Worm (Caenorhabditis elegans): ENCODE measurements around the gene sucg-1.

sucg-1 gene

ce11 chrIV:7727258-7727657 lies 1.5 kb upstream of the sucg-1 start:
- TF ChIP-seq unc-62 (GFP tag; optimal IDR thresholded peaks at IDR 0.05) = no peak
- no peak for TF ChIP-seq unc-120 (tag; optimal IDR thresholded peaks at IDR 0.05; ENCODE audit: poor library complexity, severe bottlenecking)
- TF ChIP-seq nhr-28 (tag; optimal IDR thresholded peaks at IDR 0.05) = no peak
- TF ChIP-seq mls-2 (tag; optimal IDR thresholded peaks at IDR 0.05) = no peak
- TF ChIP-seq ceh-43 (GFP tag; optimal IDR thresholded peaks at IDR 0.05) = no peak
- TF ChIP-seq mab-5 (tag; optimal IDR thresholded peaks at IDR 0.05) = no peak
- no peak for TF ChIP-seq M03D4.4 (tag; optimal IDR thresholded peaks at IDR 0.05)
- no peak for TF ChIP-seq pha-4 (tag; optimal IDR thresholded peaks at IDR 0.05)
- no peak for TF ChIP-seq snpc-4 (tag; optimal IDR thresholded peaks at IDR 0.05)
- TF ChIP-seq lin-32 (GFP tag; optimal IDR thresholded peaks at IDR 0.05) = no peak
- no peak for TF ChIP-seq nhr-237 (tag; optimal IDR thresholded peaks at IDR 0.05)
- TF ChIP-seq lin-13 (tag; optimal IDR thresholded peaks at IDR 0.05) = no peak
- no peak for TF ChIP-seq cnd-1 (tag; optimal IDR thresholded peaks at IDR 0.05)
- TF ChIP-seq zip-8 (tag; optimal IDR thresholded peaks at IDR 0.05) = no peak
- no peak for TF ChIP-seq nhr-76 (tag; optimal IDR thresholded peaks at IDR 0.05)
- TF ChIP-seq ztf-11 (tag; optimal IDR thresholded peaks at IDR 0.05) = no peak
- TF ChIP-seq flh-1 (GFP tag; optimal IDR thresholded peaks at IDR 0.05) = no peak

- TF ChIP-seq drap-1 (GFP tag; optimal IDR thresholded peaks at IDR 0.05) (no peak), nhr-237 (tag; optimal IDR thresholded peaks at IDR 0.05) (no peak), lin-13 (tag; optimal IDR thresholded peaks at IDR 0.05) (no peak), mls-2 (tag; optimal IDR thresholded peaks at IDR 0.05) (no peak), unc-120 (tag; optimal IDR thresholded peaks at IDR 0.05; ENCODE audit: poor library complexity, severe bottlenecking) (no peak), nhr-28 (tag; optimal IDR thresholded peaks at IDR 0.05) (no peak), flh-1 (GFP tag; optimal IDR thresholded peaks at IDR 0.05) (no peak), zip-8 (tag; optimal IDR thresholded peaks at IDR 0.05) (no peak), elt-1 (tag; optimal IDR thresholded peaks at IDR 0.05; ENCODE audit: borderline replicate concordance, insufficient read depth) (no peak), mab-5 (tag; optimal IDR thresholded peaks at IDR 0.05) (no peak), sem-2 (GFP tag; optimal IDR thresholded peaks at IDR 0.05) (no peak), nhr-76 (tag; optimal IDR thresholded peaks at IDR 0.05) (no peak), ztf-11 (tag; optimal IDR thresholded peaks at IDR 0.05) (no peak), mep-1 (tag; optimal IDR thresholded peaks at IDR 0.05) (no peak), hlh-1 (tag; optimal IDR thresholded peaks at IDR 0.05) (no peak)
Measured at ce11 chrIV:7731960-7732359, 3.2 kb downstream of the sucg-1 start, which contains the start of the genes C50F7.9 and C50F7.3. TSS of gene C50F7.9 (minus strand) at chrIV:7732060. TSS of gene C50F7.3 (plus strand) at chrIV:7732329.

DNA sequence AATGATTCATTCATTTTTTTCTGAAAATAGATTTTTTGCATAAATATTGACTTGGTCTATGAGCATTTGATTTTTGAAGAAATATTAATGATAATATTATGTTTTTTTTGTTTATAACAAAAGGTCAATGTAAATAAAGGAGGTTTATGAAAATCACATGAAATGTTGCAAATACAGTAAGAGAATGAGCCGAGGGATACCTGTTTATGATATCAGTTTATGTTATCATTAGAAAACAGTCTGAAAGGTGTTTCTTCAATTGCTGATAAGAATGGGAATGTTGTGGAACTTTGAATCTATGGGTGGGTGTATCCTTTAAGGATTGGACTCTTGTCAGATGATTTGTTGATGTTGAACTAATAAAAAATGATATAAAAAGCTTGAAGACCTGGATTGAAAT lies 5.5 kb downstream of the sucg-1 start:
- TF ChIP-seq elt-3 (tag; optimal IDR thresholded peaks at IDR 0.05) (no peak), ces-1 (GFP tag; optimal IDR thresholded peaks at IDR 0.05) (no peak), sem-2 (GFP tag; optimal IDR thresholded peaks at IDR 0.05) (no peak), sptf-1 (tag; optimal IDR thresholded peaks at IDR 0.05) (no peak), cnd-1 (tag; optimal IDR thresholded peaks at IDR 0.05) (no peak), bed-3 (GFP tag; optimal IDR thresholded peaks at IDR 0.05) (no peak), hlh-1 (tag; optimal IDR thresholded peaks at IDR 0.05) (no peak), drap-1 (GFP tag; optimal IDR thresholded peaks at IDR 0.05) (no peak), unc-62 (GFP tag; optimal IDR thresholded peaks at IDR 0.05) (no peak), blmp-1 (tag; optimal IDR thresholded peaks at IDR 0.05) (no peak), ceh-83 (GFP tag; optimal IDR thresholded peaks at IDR 0.05) (no peak), ceh-39 (tag; optimal IDR thresholded peaks at IDR 0.05) (no peak), flh-1 (GFP tag; optimal IDR thresholded peaks at IDR 0.05) (no peak), mls-2 (tag; optimal IDR thresholded peaks at IDR 0.05) (no peak), lin-32 (GFP tag; optimal IDR thresholded peaks at IDR 0.05) (no peak), ztf-11 (tag; optimal IDR thresholded peaks at IDR 0.05) (no peak), M03D4.4 (tag; optimal IDR thresholded peaks at IDR 0.05) (no peak), nhr-12 (tag; optimal IDR thresholded peaks at IDR 0.05) (no peak), lin-13 (tag; optimal IDR thresholded peaks at IDR 0.05) (no peak), elt-1 (tag; optimal IDR thresholded peaks at IDR 0.05; ENCODE audit: borderline replicate concordance, insufficient read depth) (no peak)

DNA sequence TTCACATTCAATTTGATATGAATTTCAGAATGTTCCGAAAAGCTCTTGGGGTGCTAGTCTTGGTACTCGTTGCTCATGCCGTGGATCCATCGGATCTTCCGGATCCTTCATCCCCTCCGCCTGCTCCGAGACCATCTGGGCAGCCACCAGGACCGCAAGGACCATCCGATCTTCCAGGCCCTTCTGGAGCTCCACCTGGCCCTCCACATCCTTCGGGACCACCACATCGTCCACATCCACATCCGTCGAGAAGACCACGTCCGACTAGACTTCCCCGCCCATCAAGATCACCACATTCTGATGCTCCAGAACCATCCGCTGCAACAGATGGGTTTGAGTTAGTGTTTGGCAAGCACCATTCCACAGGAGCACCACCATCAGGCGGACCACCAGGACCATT lies 5.9 kb downstream of the sucg-1 start, which contains the start of gene clx-1:
TSS of gene clx-1 (plus strand) at position 30 of the 400 bp plus-strand sequence.
- TF ChIP-seq mab-5 (tag; optimal IDR thresholded peaks at IDR 0.05) (no peak), cnd-1 (tag; optimal IDR thresholded peaks at IDR 0.05) (no peak), M03D4.4 (tag; optimal IDR thresholded peaks at IDR 0.05) (no peak), mep-1 (tag; optimal IDR thresholded peaks at IDR 0.05) (no peak), ceh-43 (GFP tag; optimal IDR thresholded peaks at IDR 0.05) (no peak)

- TF ChIP-seq mab-5 (tag; optimal IDR thresholded peaks at IDR 0.05) (no peak), ces-1 (GFP tag; optimal IDR thresholded peaks at IDR 0.05) (peak; percentile 50), unc-39 (tag; optimal IDR thresholded peaks at IDR 0.05) (no peak), pha-4 (tag; optimal IDR thresholded peaks at IDR 0.05) (no peak), nhr-237 (tag; optimal IDR thresholded peaks at IDR 0.05) (no peak)
Measured at ce11 chrIV:7736616-7737015, 7.9 kb downstream of the sucg-1 start.

Data from whole organism, mixed stage, embryonic.